Worm (Caenorhabditis elegans) whole organism, L1 larva: Measurements from ENCODE around the gene C25F9.13.

Source experiments
- ceh-63 ChIP-seq: fragments of 200-800 bp; sonication (Bioruptor generic); optimal IDR thresholded peaks from 2 replicates; lab custom pipeline; 2018; ENCODE audit warnings: mild to moderate bottlenecking, missing genetic modification characterization, missing compliant biosample characterization
- ceh-82 ChIP-seq, 3 experiments: fragments of 150-350 bp in 1 of 3; sonication (generic microtip) in 2 of 3; optimal IDR thresholded peaks; 2 replicates each; lab custom pipeline; 2014 to 2017; ENCODE audit warnings: missing biosample characterization in 3 of 3, missing genetic modification characterization in 3 of 3
- dpl-1 ChIP-seq, 3 experiments: fragments of 150-350 bp in 2 of 3; sonication (generic microtip) in 1 of 3; optimal IDR thresholded peaks; 2 replicates each; lab custom pipeline; 2014 to 2017; ENCODE audit warnings: missing biosample characterization in 3 of 3, missing genetic modification characterization in 3 of 3, missing genetic modification reagents in 3 of 3
- lin-39 ChIP-seq: fragments of 150-350 bp; optimal IDR thresholded peaks from 2 replicates; lab custom pipeline; 2014; ENCODE audit warnings: missing biosample characterization, missing genetic modification reagents, missing genetic modification characterization
- mdl-1 ChIP-seq, 2 experiments: fragments of 150-350 bp; optimal IDR thresholded peaks; 2 replicates each; lab custom pipeline; 2014 to 2017; ENCODE audit warnings: missing biosample characterization in 2 of 2, missing genetic modification characterization in 2 of 2, inconsistent platforms in 1 of 2
- nhr-11 ChIP-seq: fragments of 150-350 bp; optimal IDR thresholded peaks from 2 replicates; lab custom pipeline; 2014; ENCODE audit warnings: missing biosample characterization, missing genetic modification characterization
- nhr-71 ChIP-seq: sonication (generic microtip); optimal IDR thresholded peaks from 2 replicates; lab custom pipeline; 2016; ENCODE audit warnings: mild to moderate bottlenecking, missing genetic modification characterization, moderate library complexity, missing compliant biosample characterization
- nhr-77 ChIP-seq: fragments of 150-350 bp; optimal IDR thresholded peaks from 2 replicates; lab custom pipeline; 2014; ENCODE audit warnings: missing biosample characterization, missing genetic modification characterization
- nhr-85 ChIP-seq: sonication (generic microtip); peaks from one replicate; lab custom pipeline; 2016; ENCODE audit warnings: missing genetic modification characterization, inconsistent platforms, missing compliant biosample characterization
- skn-1 ChIP-seq: fragments of 150-350 bp; optimal IDR thresholded peaks from 2 replicates; lab custom pipeline; 2014; ENCODE audit warnings: missing biosample characterization, missing genetic modification characterization
- tbx-2 ChIP-seq: sonication (generic microtip); optimal IDR thresholded peaks from 2 replicates; lab custom pipeline; 2016; ENCODE audit warnings: missing genetic modification characterization, missing compliant biosample characterization
- unc-62 ChIP-seq: fragments of 150-350 bp; optimal IDR thresholded peaks from 2 replicates; lab custom pipeline; 2014; ENCODE audit warnings: missing biosample characterization, missing genetic modification reagents, missing genetic modification characterization

DNA sequence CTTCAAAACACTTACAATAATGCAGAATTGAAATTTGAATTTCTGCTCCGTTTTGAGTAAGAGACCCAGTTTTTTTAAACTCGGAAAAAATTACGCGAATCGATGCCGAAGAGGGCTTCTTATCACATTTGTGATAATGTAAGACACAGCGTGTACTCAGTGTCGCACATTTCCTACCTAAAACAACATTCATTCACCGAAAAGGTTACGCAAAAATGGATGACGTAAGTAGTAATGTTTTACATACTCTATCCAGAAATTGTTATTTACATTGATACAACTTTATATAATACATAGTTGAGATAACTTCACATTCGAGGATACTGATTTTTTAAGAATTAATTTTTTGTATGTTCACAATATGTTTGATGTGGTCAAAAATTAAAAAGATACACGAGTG lies 17.7 kb upstream of the C25F9.13 start, which contains the start of the genes C25F9.4 and C25F9.9:
- TF ChIP-seq unc-62 (GFP tag; lab: Kevin White, UChicago) (no peak), lin-39 (tag; lab: Kevin White, UChicago) (no peak), ceh-63 (GFP tag; lab: Kevin White, UChicago) (no peak), nhr-71 (tag; lab: Kevin White, UChicago) (no peak), tbx-2 (tag; lab: Kevin White, UChicago) (no peak), ceh-82 (tag; optimal IDR thresholded peaks at IDR 0.05; lab: Kevin White, UChicago) (no peak), skn-1 (no peak), nhr-85 (tag; lab: Kevin White, UChicago) (peak; percentile 33), nhr-77 (tag; lab: Kevin White, UChicago) (no peak), nhr-11 (tag; lab: Kevin White, UChicago) (no peak), mdl-1 (tag; optimal IDR thresholded peaks at IDR 0.05; lab: Kevin White, UChicago) (no peak), dpl-1 (GFP tag; optimal IDR thresholded peaks at IDR 0.05; lab: Kevin White, UChicago) (no peak)
